Worm (Caenorhabditis elegans): Measurements from ENCODE around the gene F54C9.3.

F54C9.3 gene

ce11 chrII:8546975-8547374 is 19.7 kb downstream of the F54C9.3 start:
- TF ChIP-seq jun-1 (tag; optimal IDR thresholded peaks at IDR 0.05) (peak; percentile 17), nhr-76 (tag; optimal IDR thresholded peaks at IDR 0.05) (no peak), pha-4 (tag; optimal IDR thresholded peaks at IDR 0.05) (peak; percentile 77), nfya-1 (tag; optimal IDR thresholded peaks at IDR 0.05; ENCODE audit: insufficient read depth) (peak; percentile 52), ama-1 (optimal IDR thresholded peaks at IDR 0.05) (no peak), fkh-10 (GFP tag; optimal IDR thresholded peaks at IDR 0.05) (no peak), nhr-25 (tag; optimal IDR thresholded peaks at IDR 0.05) (peak; percentile 40), elt-2 (tag; optimal IDR thresholded peaks at IDR 0.05) (peak; percentile 36), nhr-43 (tag; optimal IDR thresholded peaks at IDR 0.05; ENCODE audit: poor library complexity, severe bottlenecking) (peak; percentile 70), ceh-16 (tag; optimal IDR thresholded peaks at IDR 0.05) (no peak), ceh-9 (tag; optimal IDR thresholded peaks at IDR 0.05) (no peak), skn-1 (tag; optimal IDR thresholded peaks at IDR 0.05) (peak; percentile 36), daf-12 (tag; optimal IDR thresholded peaks at IDR 0.05) (no peak), ceh-28 (tag; optimal IDR thresholded peaks at IDR 0.05) (no peak), lin-39 (tag; optimal IDR thresholded peaks at IDR 0.05) (peak; percentile 54), unc-39 (tag; optimal IDR thresholded peaks at IDR 0.05) (no peak), aly-2 (tag; optimal IDR thresholded peaks at IDR 0.05) (no peak), lsy-12 (tag; optimal IDR thresholded peaks at IDR 0.05) (peak; percentile 22), tbx-2 (tag; optimal IDR thresholded peaks at IDR 0.05) (peak; percentile 42), snpc-4 (tag; optimal IDR thresholded peaks at IDR 0.05) (peak; percentile 11), egl-27 (tag; optimal IDR thresholded peaks at IDR 0.05) (peak; percentile 22)

ce11 chrII:8545315-8545714 is 21.3 kb downstream of the F54C9.3 start, which contains the start of gene decr-1.2:
decr-1.2 (plus strand) TSS chrII:8545615.
- TF ChIP-seq ceh-9 (tag; optimal IDR thresholded peaks at IDR 0.05) (no peak), nhr-67 (tag; optimal IDR thresholded peaks at IDR 0.05) (no peak)

ce11 chrII:8540412-8540811 is 26.2 kb downstream of the F54C9.3 start, which contains the start of gene pqn-73:
pqn-73 (plus strand) TSS chrII:8540712.
- no peak for TF ChIP-seq tbx-2 (tag; optimal IDR thresholded peaks at IDR 0.05)
- TF ChIP-seq lin-39 (tag; optimal IDR thresholded peaks at IDR 0.05): no peak
- TF ChIP-seq R02D3.7 (tag; optimal IDR thresholded peaks at IDR 0.05): no peak
- TF ChIP-seq ztf-11 (tag; optimal IDR thresholded peaks at IDR 0.05): no peak

- TF ChIP-seq mdl-1 (tag; optimal IDR thresholded peaks at IDR 0.05) (no peak), nhr-25 (tag; optimal IDR thresholded peaks at IDR 0.05) (no peak), nhr-28 (tag; optimal IDR thresholded peaks at IDR 0.05) (no peak), lin-39 (tag; optimal IDR thresholded peaks at IDR 0.05) (no peak), elt-2 (tag; optimal IDR thresholded peaks at IDR 0.05) (no peak), ceh-28 (tag; optimal IDR thresholded peaks at IDR 0.05) (no peak), R02D3.7 (tag; optimal IDR thresholded peaks at IDR 0.05) (no peak), tbx-2 (tag; optimal IDR thresholded peaks at IDR 0.05) (no peak)
These were observed 30.6 kb downstream of the F54C9.3 start, which contains the start of gene W01C9.2 for ce11 chrII:8536060-8536459. W01C9.2 (plus strand) TSS chrII:8536360.

- TF ChIP-seq nhr-237 (tag; optimal IDR thresholded peaks at IDR 0.05) (no peak), jun-1 (tag; optimal IDR thresholded peaks at IDR 0.05) (no peak), nhr-11 (tag; optimal IDR thresholded peaks at IDR 0.05) (no peak), nhr-23 (tag; optimal IDR thresholded peaks at IDR 0.05) (peak; percentile 39), fkh-10 (GFP tag; optimal IDR thresholded peaks at IDR 0.05) (no peak), unc-62 (GFP tag; optimal IDR thresholded peaks at IDR 0.05) (no peak), pha-4 (tag; optimal IDR thresholded peaks at IDR 0.05) (peak; percentile 20), tbx-2 (tag; optimal IDR thresholded peaks at IDR 0.05) (no peak), ceh-9 (tag; optimal IDR thresholded peaks at IDR 0.05) (no peak), unc-39 (tag; optimal IDR thresholded peaks at IDR 0.05) (no peak), hmg-11 (tag; optimal IDR thresholded peaks at IDR 0.05) (no peak), nhr-25 (tag; optimal IDR thresholded peaks at IDR 0.05) (peak; percentile 49), nhr-77 (tag; optimal IDR thresholded peaks at IDR 0.05) (no peak), nhr-12 (tag; optimal IDR thresholded peaks at IDR 0.05) (no peak), egl-5 (tag; optimal IDR thresholded peaks at IDR 0.05) (no peak), fos-1 (tag; optimal IDR thresholded peaks at IDR 0.05) (no peak), pqm-1 (tag; optimal IDR thresholded peaks at IDR 0.05) (no peak)
These were observed 34.6 kb downstream of the F54C9.3 start for ce11 chrII:8532015-8532414.
